Worm (Caenorhabditis elegans) whole organism, L4 larva: Measurements from ENCODE around the gene H20J04.9.
A peak's percentile ranks its signal among the peaks of the same experiment; 100 is the strongest.

Experiments used
- F37D6.2 ChIP-seq: sonication (generic microtip); optimal IDR thresholded peaks from 2 replicates; lab custom pipeline; 2016; ENCODE audit warnings: mild to moderate bottlenecking, missing genetic modification characterization, missing compliant biosample characterization
- R02D3.7 ChIP-seq: fragments of 150-350 bp; sonication (generic microtip); optimal IDR thresholded peaks from 3 replicates; lab custom pipeline; 2014; ENCODE audit warnings: missing biosample characterization, missing genetic modification characterization
- T26A8.4 ChIP-seq: fragments of 200-800 bp; sonication (Bioruptor generic); IDR thresholded peaks from 2 replicates; pipeline ENCODE4 v1.3.6; 2022; ENCODE audit warnings: missing genetic modification characterization, missing compliant biosample characterization
- Y105C5A.15 ChIP-seq: fragments of 200-800 bp; sonication (Bioruptor generic); IDR thresholded peaks from 2 replicates; pipeline ENCODE4 v1.3.6; 2022; ENCODE audit warnings: missing genetic modification characterization, missing compliant biosample characterization
- ZK337.2 ChIP-seq: fragments of 200-800 bp; sonication (Bioruptor generic); IDR thresholded peaks from 2 replicates; pipeline ENCODE4 v1.3.6; 2022; ENCODE audit warnings: missing genetic modification reagents, missing genetic modification characterization, missing compliant biosample characterization
- aly-2 ChIP-seq: sonication (generic microtip); optimal IDR thresholded peaks from 2 replicates; lab custom pipeline; 2018; ENCODE audit warnings: missing biosample characterization, missing genetic modification characterization
- ama-1 ChIP-seq: fragments of 150-350 bp; optimal IDR thresholded peaks from 2 replicates; lab custom pipeline; 2014; ENCODE audit warnings: inconsistent platforms, mixed read lengths
- ceh-20 ChIP-seq: fragments of 200-800 bp; sonication (Bioruptor generic); IDR thresholded peaks from 2 replicates; pipeline ENCODE4 v1.3.6; 2022; ENCODE audit warnings: missing genetic modification reagents, missing genetic modification characterization, missing compliant biosample characterization
- ceh-28 ChIP-seq: fragments of 150-350 bp; optimal IDR thresholded peaks from 2 replicates; lab custom pipeline; 2014; ENCODE audit warnings: missing biosample characterization, missing genetic modification reagents, missing genetic modification characterization
- ceh-32 ChIP-seq: sonication (generic microtip); optimal IDR thresholded peaks from 2 replicates; lab custom pipeline; 2016; ENCODE audit warnings: mild to moderate bottlenecking, missing genetic modification characterization, missing compliant biosample characterization; ENCODE audit not compliant: poor library complexity
- ceh-62 ChIP-seq: sonication (generic microtip); optimal IDR thresholded peaks from 2 replicates; lab custom pipeline; 2017; ENCODE audit warnings: missing biosample characterization, missing genetic modification characterization
- ceh-82 ChIP-seq: sonication (generic microtip); optimal IDR thresholded peaks from 2 replicates; lab custom pipeline; 2017; ENCODE audit warnings: missing biosample characterization, missing genetic modification characterization
- ces-1 ChIP-seq: fragments of 150-350 bp; sonication (generic microtip); optimal IDR thresholded peaks from 4 replicates; lab custom pipeline; 2014; ENCODE audit warnings: missing biosample characterization, missing genetic modification reagents, missing genetic modification characterization
- ctbp-1 ChIP-seq: fragments of 200-800 bp; sonication (Bioruptor generic); IDR thresholded peaks from 2 replicates; pipeline ENCODE4 v1.3.6; 2022; ENCODE audit warnings: missing genetic modification reagents, missing genetic modification characterization, missing compliant biosample characterization
- daf-16 ChIP-seq, 3 experiments: sonication (generic microtip); optimal IDR thresholded peaks; 2 replicates each; lab custom pipeline; 2016 to 2017; ENCODE audit warnings: missing genetic modification characterization in 3 of 3, missing genetic modification reagents in 3 of 3, mild to moderate bottlenecking in 2 of 3, missing compliant biosample characterization in 2 of 3, missing biosample characterization in 1 of 3, moderate library complexity in 1 of 3
- daf-19 ChIP-seq: fragments of 200-800 bp; sonication (Bioruptor generic); conservative IDR thresholded peaks from 2 replicates; pipeline ENCODE4 v1.3.6; 2022; ENCODE audit warnings: missing genetic modification characterization, missing compliant biosample characterization
- dmd-6 ChIP-seq: fragments of 200-800 bp; sonication (Bioruptor generic); IDR thresholded peaks from 2 replicates; pipeline ENCODE4 v1.3.6; 2022; ENCODE audit warnings: missing genetic modification reagents, missing genetic modification characterization, missing compliant biosample characterization
- dmd-9 ChIP-seq: fragments of 200-800 bp; sonication (Bioruptor generic); IDR thresholded peaks from 2 replicates; pipeline ENCODE4 v1.3.6; 2022; ENCODE audit warnings: missing genetic modification reagents, missing genetic modification characterization, missing compliant biosample characterization
- egl-43 ChIP-seq: fragments of 200-800 bp; sonication (Bioruptor generic); IDR thresholded peaks from 2 replicates; pipeline ENCODE4 v1.3.6; 2022; ENCODE audit warnings: missing genetic modification reagents, missing genetic modification characterization, missing compliant biosample characterization
- hif-1 ChIP-seq, 2 experiments: sonication (generic microtip); optimal IDR thresholded peaks; 2 replicates each; lab custom pipeline; 2016 to 2017; ENCODE audit warnings: missing compliant biosample characterization in 2 of 2, missing genetic modification characterization in 2 of 2, missing genetic modification reagents in 2 of 2, missing genotype in 2 of 2, mild to moderate bottlenecking in 1 of 2
- hmg-1.1 ChIP-seq: fragments of 200-800 bp; sonication (Bioruptor generic); IDR thresholded peaks from 2 replicates; pipeline ENCODE4 v1.3.6; 2022; ENCODE audit warnings: missing genetic modification reagents, missing genetic modification characterization, missing compliant biosample characterization
- jun-1 ChIP-seq: fragments of 150-350 bp; optimal IDR thresholded peaks from 2 replicates; lab custom pipeline; 2014; ENCODE audit warnings: missing biosample characterization, missing genetic modification reagents, missing genetic modification characterization
- lin-1 ChIP-seq: fragments of 200-800 bp; sonication (Bioruptor generic); IDR thresholded peaks from 2 replicates; pipeline ENCODE4 v1.3.6; 2022; ENCODE audit warnings: missing genetic modification reagents, missing genetic modification characterization, missing compliant biosample characterization
- lin-13 ChIP-seq: fragments of 150-350 bp; optimal IDR thresholded peaks from 2 replicates; lab custom pipeline; 2014; ENCODE audit warnings: missing biosample characterization, missing genetic modification reagents, missing genetic modification characterization
- lin-29 ChIP-seq: fragments of 200-800 bp; sonication (Bioruptor generic); IDR thresholded peaks from 2 replicates; pipeline ENCODE4 v1.3.6; 2022; ENCODE audit warnings: missing genetic modification reagents, missing genetic modification characterization, missing compliant biosample characterization
- lin-38 ChIP-seq: fragments of 200-800 bp; sonication (Bioruptor generic); IDR thresholded peaks from 2 replicates; pipeline ENCODE4 v1.3.6; 2022; ENCODE audit warnings: missing genetic modification reagents, missing genetic modification characterization, missing compliant biosample characterization
- lin-39 ChIP-seq: fragments of 150-350 bp; optimal IDR thresholded peaks from 2 replicates; lab custom pipeline; 2014; ENCODE audit warnings: missing biosample characterization, missing genetic modification reagents, missing genetic modification characterization
- lsy-2 ChIP-seq, 2 experiments: fragments of 150-350 bp in 1 of 2; sonication (generic microtip) in 1 of 2; optimal IDR thresholded peaks; 2 replicates each; lab custom pipeline; 2014 to 2017; ENCODE audit warnings: missing biosample characterization in 2 of 2, missing genetic modification characterization in 2 of 2
- mes-2 ChIP-seq: sonication (generic microtip); optimal IDR thresholded peaks from 2 replicates; lab custom pipeline; 2016; ENCODE audit warnings: missing genotype, mild to moderate bottlenecking, missing genetic modification characterization, missing compliant biosample characterization; ENCODE audit not compliant: poor library complexity, severe bottlenecking
- nhr-102 ChIP-seq: sonication (generic microtip); optimal IDR thresholded peaks from 2 replicates; lab custom pipeline; 2016; ENCODE audit warnings: mild to moderate bottlenecking, missing genetic modification characterization, moderate library complexity, missing compliant biosample characterization
- nhr-11 ChIP-seq: fragments of 150-350 bp; optimal IDR thresholded peaks from 2 replicates; lab custom pipeline; 2014; ENCODE audit warnings: missing biosample characterization, missing genetic modification characterization
- nhr-111 ChIP-seq: fragments of 200-800 bp; sonication (Bioruptor generic); optimal IDR thresholded peaks from 2 replicates; lab custom pipeline; 2018; ENCODE audit warnings: mild to moderate bottlenecking, missing genetic modification characterization, missing compliant biosample characterization
- nhr-25 ChIP-seq: sonication (generic microtip); optimal IDR thresholded peaks from 2 replicates; lab custom pipeline; 2017; ENCODE audit warnings: missing genetic modification characterization, mild to moderate bottlenecking, missing compliant biosample characterization, antibody characterized with exemption, moderate library complexity, borderline replicate concordance; ENCODE audit not compliant: insufficient read depth
- nhr-48 ChIP-seq: sonication (generic microtip); optimal IDR thresholded peaks from 2 replicates; lab custom pipeline; 2016; ENCODE audit warnings: mild to moderate bottlenecking, missing genetic modification characterization, missing compliant biosample characterization
- nhr-76 ChIP-seq: fragments of 150-350 bp; optimal IDR thresholded peaks from 2 replicates; lab custom pipeline; 2014; ENCODE audit warnings: missing biosample characterization, missing genetic modification characterization
- spr-3 ChIP-seq: fragments of 200-800 bp; sonication (Bioruptor generic); optimal IDR thresholded peaks from 2 replicates; lab custom pipeline; 2018; ENCODE audit warnings: mild to moderate bottlenecking, missing genetic modification characterization, missing compliant biosample characterization
- tag-97 ChIP-seq: fragments of 200-800 bp; sonication (Bioruptor generic); IDR thresholded peaks from 2 replicates; pipeline ENCODE4 v1.3.6; 2022; ENCODE audit warnings: missing genetic modification characterization, missing compliant biosample characterization
- unc-39 ChIP-seq: sonication (generic microtip); optimal IDR thresholded peaks from 2 replicates; lab custom pipeline; 2017; ENCODE audit warnings: missing biosample characterization, missing genetic modification characterization
- zfp-2 ChIP-seq: sonication (generic microtip); optimal IDR thresholded peaks from 2 replicates; lab custom pipeline; 2016; ENCODE audit warnings: mild to moderate bottlenecking, missing genetic modification characterization, missing compliant biosample characterization
- zfp-3 ChIP-seq: fragments of 200-800 bp; sonication (Bioruptor generic); conservative IDR thresholded peaks from 2 replicates; pipeline ENCODE4 v1.3.6; 2022; ENCODE audit warnings: missing genetic modification reagents, missing genetic modification characterization, missing compliant biosample characterization
- ztf-11 ChIP-seq: fragments of 150-350 bp; optimal IDR thresholded peaks from 2 replicates; lab custom pipeline; 2014; ENCODE audit warnings: missing biosample characterization, missing genetic modification characterization

H20J04.9 gene

ce11 chrII:4376295-4377172 lies 25.5 kb downstream of the H20J04.9 start, which contains the start of gene ntl-2 (continued):
- TF ChIP-seq nhr-48 (tag; lab: Kevin White, UChicago) (peak; percentile 77), mes-2 (tag; lab: Kevin White, UChicago) (peak; percentile 91), hmg-1.1 (peak; percentile 93), lin-38 (GFP tag; lab: Robert Waterston, UW) (peak; percentile 95), ceh-32 (no peak), nhr-25 (tag; lab: Kevin White, UChicago) (peak; percentile 90), ceh-28 (tag; lab: Kevin White, UChicago) (peak; percentile 71), ceh-62 (tag; lab: Kevin White, UChicago) (no peak), T26A8.4 (GFP tag; lab: Robert Waterston, UW) (peak; percentile 92), zfp-3 (GFP tag; lab: Robert Waterston, UW) (peak; percentile 50; the same call in 1 of the 2 replicates), egl-43 (GFP tag; lab: Robert Waterston, UW) (peak; percentile 87), nhr-76 (tag; lab: Kevin White, UChicago) (no peak), nhr-102 (tag; lab: Kevin White, UChicago) (peak; percentile 79), ces-1 (GFP tag; lab: Kevin White, UChicago) (no peak), lsy-2 (tag; optimal IDR thresholded peaks at IDR 0.05; lab: Kevin White, UChicago) (peak; percentile 98 to 99), ztf-11 (tag; lab: Kevin White, UChicago) (no peak), ZK337.2 (GFP tag; lab: Robert Waterston, UW) (0 out of 2 replicates have a peak, but pooled peaks have one; percentile 19), daf-19 (GFP tag; lab: Robert Waterston, UW) (no peak), ama-1 (lab: Kevin White, UChicago) (peak; percentile 10), aly-2 (tag; lab: Kevin White, UChicago) (no peak), daf-16 (GFP tag; optimal IDR thresholded peaks at IDR 0.05; lab: Kevin White, UChicago) (peak in 1 of 2 experiments; percentile 81), daf-16 (tag; optimal IDR thresholded peaks at IDR 0.05; lab: Kevin White, UChicago) (peak; percentile 88), lin-1 (GFP tag; lab: Robert Waterston, UW) (peak; percentile 76), dmd-6 (GFP tag; lab: Robert Waterston, UW) (peak; percentile 90), jun-1 (tag; lab: Kevin White, UChicago) (peak; percentile 89), lin-13 (GFP tag; lab: Kevin White, UChicago) (peak; percentile 91), R02D3.7 (tag; lab: Kevin White, UChicago) (no peak), lin-39 (tag; lab: Kevin White, UChicago) (no peak), unc-39 (tag; lab: Kevin White, UChicago) (no peak), spr-3 (GFP tag; lab: Kevin White, UChicago) (peak; percentile 90), zfp-2 (tag; lab: Kevin White, UChicago) (peak; percentile 76), hif-1 (tag; optimal IDR thresholded peaks at IDR 0.05; lab: Kevin White, UChicago) (peak; percentile 20 to 95), nhr-111 (GFP tag; lab: Kevin White, UChicago) (no peak), ceh-20 (GFP tag; lab: Robert Waterston, UW) (peak; percentile 89), ctbp-1 (peak; percentile 93), F37D6.2 (tag; lab: Kevin White, UChicago) (peak; percentile 87), dmd-9 (peak; percentile 87), nhr-11 (tag; lab: Kevin White, UChicago) (peak; percentile 90)
- TF ChIP-seq, all 104 proteins: peak for 75

- TF ChIP-seq Y105C5A.15 (no peak), lin-29 (no peak), aly-2 (tag; lab: Kevin White, UChicago) (no peak), R02D3.7 (tag; lab: Kevin White, UChicago) (no peak), ceh-82 (tag; lab: Kevin White, UChicago) (no peak), mes-2 (tag; lab: Kevin White, UChicago) (no peak), hif-1 (tag; optimal IDR thresholded peaks at IDR 0.05; lab: Kevin White, UChicago) (no peak), tag-97 (no peak)
Observed at ce11 chrII:4378195-4378594, 27.2 kb downstream of the H20J04.9 start, which contains the start of gene B0286.1. B0286.1 (plus strand) TSS chrII:4378495.
